Worm (Caenorhabditis elegans) whole organism, L3 larva: Measurements from ENCODE around the gene H39E20.1.

Source experiments
- ceh-82 ChIP-seq: fragments of 150-350 bp; optimal IDR thresholded peaks from 2 replicates; lab custom pipeline; 2014; ENCODE audit warnings: missing biosample characterization, missing genetic modification characterization
- fkh-10 ChIP-seq: sonication (generic microtip); optimal IDR thresholded peaks from 2 replicates; lab custom pipeline; 2017; ENCODE audit warnings: missing biosample characterization, missing genetic modification reagents, missing genetic modification characterization
- lin-15B ChIP-seq: fragments of 150-350 bp; optimal IDR thresholded peaks from 2 replicates; lab custom pipeline; 2014; ENCODE audit warnings: missing biosample characterization, missing genetic modification characterization
- mdl-1 ChIP-seq: fragments of 150-350 bp; optimal IDR thresholded peaks from 2 replicates; lab custom pipeline; 2014; ENCODE audit warnings: missing biosample characterization, missing genetic modification characterization
- nhr-11 ChIP-seq: fragments of 150-350 bp; optimal IDR thresholded peaks from 2 replicates; lab custom pipeline; 2014; ENCODE audit warnings: missing biosample characterization, missing genetic modification characterization
- nhr-12 ChIP-seq: fragments of 150-350 bp; optimal IDR thresholded peaks from 2 replicates; lab custom pipeline; 2014; ENCODE audit warnings: missing biosample characterization, missing genetic modification characterization
- nhr-76 ChIP-seq: fragments of 150-350 bp; sonication (generic microtip); optimal IDR thresholded peaks from 5 replicates; lab custom pipeline; 2014; ENCODE audit warnings: missing biosample characterization, missing genetic modification characterization
- snpc-4 ChIP-seq: fragments of 150-350 bp; optimal IDR thresholded peaks from 2 replicates; lab custom pipeline; 2014; ENCODE audit warnings: missing biosample characterization, missing genetic modification characterization
- ztf-11 ChIP-seq: fragments of 150-350 bp; optimal IDR thresholded peaks from 2 replicates; lab custom pipeline; 2014; ENCODE audit warnings: missing biosample characterization, missing genetic modification characterization

- TF ChIP-seq mdl-1 (tag; lab: Kevin White, UChicago) (no peak), snpc-4 (tag; lab: Kevin White, UChicago) (no peak), nhr-11 (no peak), lin-15B (tag; lab: Kevin White, UChicago) (no peak), nhr-76 (tag; lab: Kevin White, UChicago) (no peak), ztf-11 (tag; lab: Kevin White, UChicago) (no peak), nhr-12 (tag; lab: Kevin White, UChicago) (no peak), fkh-10 (GFP tag; lab: Kevin White, UChicago) (no peak), ceh-82 (tag; lab: Kevin White, UChicago) (no peak)
These were observed 13.9 kb downstream of the H39E20.1 start for ce11 chrX:1383546-1383945.
